Fruit fly (Drosophila melanogaster) whole organism, embryonic: Measurements from ENCODE around the gene CG42571.

Experiments
- Aef1 ChIP-seq: fragments of 200-800 bp; sonication (Bioruptor generic); IDR thresholded peaks from 3 replicates; pipeline ENCODE4 v1.3.6; 2022; ENCODE audit warnings: missing biosample characterization, missing genetic modification characterization
- Atf6 ChIP-seq: fragments of 200-800 bp; sonication (Bioruptor generic); IDR thresholded peaks from 2 replicates; pipeline ENCODE4 v1.3.6; 2022; ENCODE audit warnings: missing biosample characterization, missing genetic modification characterization
- Bgb ChIP-seq: fragments of 200-800 bp; sonication (Bioruptor generic); IDR thresholded peaks from 2 replicates; pipeline ENCODE4 v1.3.6; 2022; ENCODE audit warnings: missing biosample characterization, missing genetic modification characterization; ENCODE audit not compliant: partially characterized antibody
- CG10147 ChIP-seq: fragments of 200-800 bp; sonication (Bioruptor generic); optimal IDR thresholded peaks from 2 replicates; lab custom pipeline; 2019; ENCODE audit warnings: missing biosample characterization, mild to moderate bottlenecking, missing genetic modification characterization, moderate library complexity
- CG10654 ChIP-seq: fragments of 200-800 bp; sonication (Bioruptor generic); optimal IDR thresholded peaks from 2 replicates; lab custom pipeline; 2016; ENCODE audit warnings: missing biosample characterization, missing genetic modification characterization
- CG12769 ChIP-seq: fragments of 200-800 bp; sonication (Bioruptor generic); optimal IDR thresholded peaks from 2 replicates; lab custom pipeline; 2019; ENCODE audit warnings: missing biosample characterization, mild to moderate bottlenecking, missing genetic modification characterization, moderate library complexity
- CG12942 ChIP-seq: fragments of 200-800 bp; sonication (Bioruptor generic); optimal IDR thresholded peaks from 3 replicates; lab custom pipeline; 2016; ENCODE audit warnings: missing biosample characterization, missing genetic modification characterization
- CG13775 ChIP-seq: fragments of 200-800 bp; sonication (Bioruptor generic); optimal IDR thresholded peaks from 3 replicates; lab custom pipeline; 2017; ENCODE audit warnings: missing biosample characterization, mild to moderate bottlenecking, missing genetic modification characterization
- CG13894 ChIP-seq: fragments of 200-800 bp; sonication (Bioruptor generic); optimal IDR thresholded peaks from 3 replicates; lab custom pipeline; 2018; ENCODE audit warnings: missing biosample characterization, mild to moderate bottlenecking, missing genetic modification characterization, moderate library complexity
- CG15601 ChIP-seq: fragments of 200-800 bp; sonication (Bioruptor generic); optimal IDR thresholded peaks from 3 replicates; lab custom pipeline; 2019; ENCODE audit warnings: missing biosample characterization, mild to moderate bottlenecking, missing genetic modification characterization, moderate library complexity
- CG17359 ChIP-seq: fragments of 200-800 bp; sonication (Bioruptor generic); optimal IDR thresholded peaks from 3 replicates; lab custom pipeline; 2018; ENCODE audit warnings: missing biosample characterization, mild to moderate bottlenecking, missing genetic modification characterization, moderate library complexity
- CG18262 ChIP-seq: fragments of 200-800 bp; optimal IDR thresholded peaks from 3 replicates; lab custom pipeline; 2019; ENCODE audit warnings: missing biosample characterization, mild to moderate bottlenecking, missing genetic modification characterization, moderate library complexity
- CG2116 ChIP-seq: fragments of 200-800 bp; sonication (Bioruptor generic); optimal IDR thresholded peaks from 3 replicates; lab custom pipeline; 2018; ENCODE audit warnings: missing biosample characterization, mild to moderate bottlenecking, missing genetic modification characterization
- CG2889 ChIP-seq: fragments of 200-800 bp; sonication (Bioruptor generic); IDR thresholded peaks from 3 replicates; pipeline ENCODE4 v1.3.6; 2022; ENCODE audit warnings: missing biosample characterization, missing genetic modification characterization
- CG30403 ChIP-seq: fragments of 200-800 bp; sonication (Bioruptor generic); optimal IDR thresholded peaks from 3 replicates; lab custom pipeline; 2016; ENCODE audit warnings: missing biosample characterization, missing genetic modification characterization
- CG30431 ChIP-seq: fragments of 200-800 bp; sonication (Bioruptor generic); optimal IDR thresholded peaks from 2 replicates; lab custom pipeline; 2017; ENCODE audit warnings: missing biosample characterization, missing genetic modification characterization
- CG3281 ChIP-seq: fragments of 200-800 bp; sonication (Bioruptor generic); optimal IDR thresholded peaks from 3 replicates; lab custom pipeline; 2017; ENCODE audit warnings: missing biosample characterization, mild to moderate bottlenecking, missing genetic modification characterization
- CG5245 ChIP-seq: fragments of 200-800 bp; sonication (Bioruptor generic); optimal IDR thresholded peaks from 3 replicates; lab custom pipeline; 2016; ENCODE audit warnings: missing biosample characterization, missing genetic modification characterization
- CG6654 ChIP-seq: fragments of 200-800 bp; sonication (Bioruptor generic); optimal IDR thresholded peaks from 2 replicates; lab custom pipeline; 2017; ENCODE audit warnings: missing biosample characterization, mild to moderate bottlenecking, missing genetic modification characterization
- CG6683 ChIP-seq: fragments of 200-800 bp; sonication (Bioruptor generic); optimal IDR thresholded peaks from 2 replicates; lab custom pipeline; 2017; ENCODE audit warnings: missing biosample characterization, mild to moderate bottlenecking, missing genetic modification characterization, missing genetic modification reagents
- CG6689 ChIP-seq: fragments of 200-800 bp; sonication (Bioruptor generic); IDR thresholded peaks from 2 replicates; pipeline ENCODE4 v1.3.6; 2022; ENCODE audit warnings: missing biosample characterization, missing genetic modification characterization
- CG8944 ChIP-seq: fragments of 200-800 bp; sonication (Bioruptor generic); optimal IDR thresholded peaks from 3 replicates; lab custom pipeline; 2016; ENCODE audit warnings: missing biosample characterization, missing genetic modification characterization
- CG9437 ChIP-seq: fragments of 200-800 bp; sonication (Bioruptor generic); optimal IDR thresholded peaks from 2 replicates; lab custom pipeline; 2018; ENCODE audit warnings: missing biosample characterization, mild to moderate bottlenecking, missing genetic modification characterization
- CTCF ChIP-seq: fragments of 200-800 bp; sonication (Bioruptor generic); optimal IDR thresholded peaks from 2 replicates; lab custom pipeline; 2017; ENCODE audit warnings: missing biosample characterization, mild to moderate bottlenecking, missing genetic modification characterization, moderate library complexity
- D19B ChIP-seq: fragments of 200-800 bp; sonication (Bioruptor generic); optimal IDR thresholded peaks from 2 replicates; lab custom pipeline; 2017; ENCODE audit warnings: missing biosample characterization, mild to moderate bottlenecking, missing genetic modification characterization
- Lhr ChIP-seq: fragments of 200-800 bp; sonication (Bioruptor generic); optimal IDR thresholded peaks from 3 replicates; lab custom pipeline; 2017; ENCODE audit warnings: mild to moderate bottlenecking, missing biosample characterization, missing genetic modification reagents, missing genetic modification characterization
- NfI ChIP-seq: fragments of 200-800 bp; sonication (Bioruptor generic); optimal IDR thresholded peaks from 3 replicates; lab custom pipeline; 2018; ENCODE audit warnings: missing biosample characterization, mild to moderate bottlenecking, missing genetic modification characterization, moderate library complexity
- Oli ChIP-seq: fragments of 200-800 bp; sonication (Bioruptor generic); optimal IDR thresholded peaks from 2 replicates; lab custom pipeline; 2018; ENCODE audit warnings: missing biosample characterization, mild to moderate bottlenecking, missing genetic modification characterization, moderate library complexity
- PHDP ChIP-seq: fragments of 200-800 bp; sonication (Bioruptor generic); optimal IDR thresholded peaks from 3 replicates; lab custom pipeline; 2018; ENCODE audit warnings: missing biosample characterization, mild to moderate bottlenecking, missing genetic modification characterization, moderate library complexity
- Pdp1 ChIP-seq, 2 experiments: fragments of 200-800 bp; sonication (Bioruptor generic); optimal IDR thresholded peaks; 3 replicates each; lab custom pipeline; 2016; ENCODE audit warnings: missing biosample characterization in 2 of 2, missing genetic modification characterization in 2 of 2, mild to moderate bottlenecking in 1 of 2, moderate library complexity in 1 of 2
- Ssrp ChIP-seq: fragments of 200-800 bp; sonication (Bioruptor generic); optimal IDR thresholded peaks from 2 replicates; lab custom pipeline; 2018; ENCODE audit warnings: missing biosample characterization, mild to moderate bottlenecking, missing genetic modification characterization, moderate library complexity
- az2 ChIP-seq: fragments of 200-800 bp; sonication (Bioruptor generic); optimal IDR thresholded peaks from 3 replicates; lab custom pipeline; 2016; ENCODE audit warnings: missing biosample characterization, missing genetic modification characterization
- cato ChIP-seq: fragments of 200-800 bp; sonication (Bioruptor generic); optimal IDR thresholded peaks from 2 replicates; lab custom pipeline; 2016; ENCODE audit warnings: missing biosample characterization, missing genetic modification characterization, borderline replicate concordance
- chn ChIP-seq: fragments of 200-800 bp; sonication (Bioruptor generic); optimal IDR thresholded peaks from 2 replicates; lab custom pipeline; 2016; ENCODE audit warnings: missing biosample characterization, missing genetic modification characterization
- cwo ChIP-seq: fragments of 200-800 bp; sonication (Bioruptor generic); optimal IDR thresholded peaks from 3 replicates; lab custom pipeline; 2017; ENCODE audit warnings: missing biosample characterization, missing genetic modification characterization, mild to moderate bottlenecking, moderate library complexity, missing genetic modification reagents
- danr ChIP-seq: fragments of 200-800 bp; sonication (Bioruptor generic); IDR thresholded peaks from 2 replicates; pipeline ENCODE4 v1.3.6; 2022; ENCODE audit warnings: missing biosample characterization, missing genetic modification characterization
- disco-r ChIP-seq: fragments of 200-800 bp; sonication (Bioruptor generic); optimal IDR thresholded peaks from 2 replicates; lab custom pipeline; 2016; ENCODE audit warnings: missing biosample characterization, missing genetic modification characterization
- gce ChIP-seq: fragments of 200-800 bp; sonication (Bioruptor generic); IDR thresholded peaks from 3 replicates; pipeline ENCODE4 v1.3.6; 2022; ENCODE audit warnings: missing biosample characterization, missing genetic modification characterization
- gem ChIP-seq: fragments of 200-800 bp; sonication (Bioruptor generic); optimal IDR thresholded peaks from 2 replicates; lab custom pipeline; 2019; ENCODE audit warnings: missing biosample characterization, mild to moderate bottlenecking, missing genetic modification characterization, moderate library complexity
- pho ChIP-seq: fragments of 200-800 bp; sonication (Bioruptor generic); optimal IDR thresholded peaks from 2 replicates; lab custom pipeline; 2016; ENCODE audit warnings: missing biosample characterization, missing genetic modification characterization
- phol ChIP-seq: fragments of 200-800 bp; sonication (Bioruptor generic); optimal IDR thresholded peaks from 3 replicates; lab custom pipeline; 2018; ENCODE audit warnings: missing biosample characterization, mild to moderate bottlenecking, missing genetic modification characterization, moderate library complexity
- unpg ChIP-seq: fragments of 200-800 bp; sonication (Bioruptor generic); optimal IDR thresholded peaks from 3 replicates; lab custom pipeline; 2018; ENCODE audit warnings: missing biosample characterization, mild to moderate bottlenecking, missing genetic modification characterization, moderate library complexity
- wek ChIP-seq: fragments of 200-800 bp; sonication (Bioruptor generic); optimal IDR thresholded peaks from 3 replicates; lab custom pipeline; 2018; ENCODE audit warnings: missing biosample characterization, mild to moderate bottlenecking, missing genetic modification characterization, moderate library complexity
- zen ChIP-seq: fragments of 200-800 bp; sonication (Bioruptor generic); optimal IDR thresholded peaks from 3 replicates; lab custom pipeline; 2018; ENCODE audit warnings: missing biosample characterization, mild to moderate bottlenecking, missing genetic modification characterization, moderate library complexity
- zfh1 ChIP-seq: fragments of 200-800 bp; sonication (Bioruptor generic); IDR thresholded peaks from 3 replicates; pipeline ENCODE4 v1.3.6; 2022; ENCODE audit warnings: missing biosample characterization, missing genetic modification characterization
- zfh2 ChIP-seq: fragments of 200-800 bp; sonication (Bioruptor generic); optimal IDR thresholded peaks from 2 replicates; lab custom pipeline; 2016; ENCODE audit warnings: missing biosample characterization, missing genetic modification characterization

The CG42571 gene

dm6 chr3L:15703330-15704119 lies 12.7 kb upstream of the CG42571 start (continued):
- no peak for TF ChIP-seq CG12942 (GFP tag; lab: Kevin White, UChicago)
- no peak for TF ChIP-seq CTCF
- no peak for TF ChIP-seq pho (GFP tag; lab: Kevin White, UChicago)
- no peak for TF ChIP-seq danr

- peak; percentile 16 for TF ChIP-seq CG10147 (GFP tag; lab: Kevin White, UChicago)
- peak in 1 of 2 experiments; percentile 49 for TF ChIP-seq Pdp1 (GFP tag; optimal IDR thresholded peaks at IDR 0.05; lab: Kevin White, UChicago)
- TF ChIP-seq Ssrp: peak; percentile 75
- TF ChIP-seq CG8944 (GFP tag; lab: Kevin White, UChicago): no peak
- peak; percentile 81 for TF ChIP-seq gem (tag; lab: Kevin White, UChicago)
- peak; percentile 40 for TF ChIP-seq CG6654
- peak; percentile 37 for TF ChIP-seq PHDP
- TF ChIP-seq CG6683 (GFP tag; lab: Kevin White, UChicago): peak; percentile 12
- TF ChIP-seq CG17359 (tag; lab: Kevin White, UChicago): peak; percentile 69
- peak; percentile 17 for TF ChIP-seq CG5245 (GFP tag; lab: Kevin White, UChicago)
- peak; percentile 6 for TF ChIP-seq NfI
- peak; percentile 24 for TF ChIP-seq CG3281
- no peak for TF ChIP-seq Aef1 (GFP tag; lab: Robert Waterston, UW)
- no peak for TF ChIP-seq CG2889 (GFP tag; lab: Robert Waterston, UW)
- TF ChIP-seq zfh2 (GFP tag; lab: Kevin White, UChicago): no peak
- TF ChIP-seq CG13775 (GFP tag; lab: Kevin White, UChicago): peak; percentile 59
- TF ChIP-seq Lhr (GFP tag; lab: Kevin White, UChicago): peak; percentile 50
- TF ChIP-seq CG15601 (tag; lab: Kevin White, UChicago): peak; percentile 59
- peak; percentile 16 for TF ChIP-seq CG12942 (GFP tag; lab: Kevin White, UChicago)
- TF ChIP-seq zfh1 (GFP tag; lab: Robert Waterston, UW): peak; percentile 48; the same call in 2 of the 3 replicates
- no peak for TF ChIP-seq gce (GFP tag; lab: Robert Waterston, UW)
- TF ChIP-seq CG2116 (GFP tag; lab: Kevin White, UChicago): peak; percentile 33
- peak; percentile 89 for TF ChIP-seq CG18262 (tag; lab: Kevin White, UChicago)
- TF ChIP-seq chn (GFP tag; lab: Kevin White, UChicago): no peak
- peak; percentile 12 for TF ChIP-seq zen (tag; lab: Kevin White, UChicago)
- peak; percentile 67 for TF ChIP-seq CG30403 (GFP tag; lab: Kevin White, UChicago)
- TF ChIP-seq Oli (tag; lab: Kevin White, UChicago): peak; percentile 73
- no peak for TF ChIP-seq Bgb (GFP tag; lab: Robert Waterston, UW)
- peak; percentile 11 for TF ChIP-seq CG30431 (GFP tag; lab: Kevin White, UChicago)
- no peak for TF ChIP-seq wek (GFP tag; lab: Kevin White, UChicago)
- TF ChIP-seq Atf6 (GFP tag; lab: Robert Waterston, UW): 0 out of 2 replicates have a peak, but pooled peaks have one; percentile 24
- no peak for TF ChIP-seq CG12769 (tag; lab: Kevin White, UChicago)
- peak; percentile 36 for TF ChIP-seq unpg (GFP tag; lab: Kevin White, UChicago)
- peak; percentile 34 for TF ChIP-seq cwo (GFP tag; lab: Kevin White, UChicago)
- TF ChIP-seq cato (GFP tag; lab: Kevin White, UChicago): peak; percentile 23
- TF ChIP-seq CG13894: peak; percentile 60
- peak; percentile 7 for TF ChIP-seq CG10654 (GFP tag; lab: Kevin White, UChicago)
- no peak for TF ChIP-seq disco-r (GFP tag; lab: Kevin White, UChicago)
- peak; percentile 69 for TF ChIP-seq az2 (GFP tag; lab: Kevin White, UChicago)
- TF ChIP-seq CG9437 (GFP tag; lab: Kevin White, UChicago): peak; percentile 45
- peak; percentile 55 for TF ChIP-seq CG6689 (GFP tag; lab: Robert Waterston, UW)
- no peak for TF ChIP-seq D19B
- TF ChIP-seq phol (tag; lab: Kevin White, UChicago): peak; percentile 83
These were observed 11.8 kb upstream of the CG42571 start for dm6 chr3L:15704250-15704985.
